Fruit fly (Drosophila melanogaster): ENCODE measurements around the gene Regnase-1.

Gene Regnase-1

dm6 chr3R:20035887-20036286 is at the start of gene Regnase-1 (continued):
- no peak for TF ChIP-seq Doc2 (GFP tag; IDR thresholded peaks at IDR 0.05)
- peak; percentile 98 for TF ChIP-seq E2f2 (GFP tag; IDR thresholded peaks at IDR 0.05)
- TF ChIP-seq Vsx1 (GFP tag; optimal IDR thresholded peaks at IDR 0.05): peak; percentile 95
- peak; percentile 89 for TF ChIP-seq disco-r (GFP tag; optimal IDR thresholded peaks at IDR 0.05)
- peak; percentile 76 for TF ChIP-seq CG43689 (GFP tag; IDR thresholded peaks at IDR 0.05)
- peak; percentile 86 for TF ChIP-seq gsb (GFP tag; IDR thresholded peaks at IDR 0.05)
- peak; percentile 82 for TF ChIP-seq CG10959 (GFP tag; IDR thresholded peaks at IDR 0.05)
- TF ChIP-seq slp2 (GFP tag; optimal IDR thresholded peaks at IDR 0.05): peak; percentile 87
- peak; percentile 91 for TF ChIP-seq Hsf (GFP tag; optimal IDR thresholded peaks at IDR 0.05)
- peak; percentile 90 for TF ChIP-seq CG15601 (tag; optimal IDR thresholded peaks at IDR 0.05)
- peak; percentile 90 for TF ChIP-seq E2f1 (GFP tag; IDR thresholded peaks at IDR 0.05)
- TF ChIP-seq seq (GFP tag; IDR thresholded peaks at IDR 0.05): peak; percentile 73; the same call in 1 of the 2 replicates
- peak; percentile 91 for TF ChIP-seq CG10267 (tag; optimal IDR thresholded peaks at IDR 0.05)
- TF ChIP-seq CG5245 (GFP tag; optimal IDR thresholded peaks at IDR 0.05): peak; percentile 81
- no peak for TF ChIP-seq CG11560 (tag; IDR thresholded peaks at IDR 0.05)
- TF ChIP-seq emc (GFP tag; optimal IDR thresholded peaks at IDR 0.05): peak; percentile 87
- TF ChIP-seq Med (GFP tag): peak; percentile 99
- TF ChIP-seq CG14050 (GFP tag; IDR thresholded peaks at IDR 0.05): peak; percentile 65; the same call in 2 of the 3 replicates
- peak; percentile 65; the same call in 1 of the 2 replicates for TF ChIP-seq CG32772 (GFP tag; IDR thresholded peaks at IDR 0.05)
- peak; percentile 11 for TF ChIP-seq pnt (GFP tag; optimal IDR thresholded peaks at IDR 0.05)
- peak; percentile 73 for TF ChIP-seq bab2 (GFP tag; optimal IDR thresholded peaks at IDR 0.05)
- TF ChIP-seq psq (GFP tag; optimal IDR thresholded peaks at IDR 0.05): peak; percentile 78
- peak; percentile 74 for TF ChIP-seq twi (tag; optimal IDR thresholded peaks at IDR 0.05)
- peak; percentile 96 for TF ChIP-seq CG13296 (GFP tag; optimal IDR thresholded peaks at IDR 0.05)
- peak; percentile 99 for TF ChIP-seq Ets65A (GFP tag)
- TF ChIP-seq zen2 (GFP tag; IDR thresholded peaks at IDR 0.05; ENCODE audit: partially characterized antibody): peak; percentile 95
- TF ChIP-seq Hmr (GFP tag; optimal IDR thresholded peaks at IDR 0.05): peak; percentile 97
- peak; percentile 92 for TF ChIP-seq CG15011 (GFP tag; optimal IDR thresholded peaks at IDR 0.05)
- TF ChIP-seq repo (GFP tag; optimal IDR thresholded peaks at IDR 0.05): peak; percentile 83
- TF ChIP-seq abd-A (tag; optimal IDR thresholded peaks at IDR 0.05): no peak
- TF ChIP-seq zen (tag; optimal IDR thresholded peaks at IDR 0.05): peak; percentile 83
- TF ChIP-seq NC2α (GFP tag; optimal IDR thresholded peaks at IDR 0.05): peak; percentile 86
- TF ChIP-seq Myb (GFP tag; optimal IDR thresholded peaks at IDR 0.05): peak; percentile 77
- TF ChIP-seq mam (GFP tag; optimal IDR thresholded peaks at IDR 0.05): peak; percentile 80
- TF ChIP-seq MTF-1 (GFP tag; optimal IDR thresholded peaks at IDR 0.05; ENCODE audit: borderline replicate concordance): peak; percentile 97
- peak; percentile 78 for TF ChIP-seq gem (tag; optimal IDR thresholded peaks at IDR 0.05)
- TF ChIP-seq bowl (GFP tag; IDR thresholded peaks at IDR 0.05): peak; percentile 84
- TF ChIP-seq ken (GFP tag; IDR thresholded peaks at IDR 0.05): no peak
- peak; percentile 78 for TF ChIP-seq az2 (GFP tag; optimal IDR thresholded peaks at IDR 0.05)
- TF ChIP-seq CG8478 (optimal IDR thresholded peaks at IDR 0.05): no peak
- TF ChIP-seq lilli (GFP tag; optimal IDR thresholded peaks at IDR 0.05): peak; percentile 84
- peak; percentile 73; the same call in 1 of the 2 replicates for TF ChIP-seq Adf1 (GFP tag; IDR thresholded peaks at IDR 0.05)
- peak; percentile 76 for TF ChIP-seq ERR (GFP tag; optimal IDR thresholded peaks at IDR 0.05)
- TF ChIP-seq z (GFP tag; IDR thresholded peaks at IDR 0.05): peak; percentile 57; the same call in 1 of the 3 replicates
- TF ChIP-seq Taf1 (GFP tag; IDR thresholded peaks at IDR 0.05): peak; percentile 53; the same call in 1 of the 2 replicates
- TF ChIP-seq CG7839 (tag; optimal IDR thresholded peaks at IDR 0.05): peak; percentile 88
- TF ChIP-seq CG12219 (GFP tag; optimal IDR thresholded peaks at IDR 0.05): peak; percentile 93
- TF ChIP-seq Poxn (GFP tag; IDR thresholded peaks at IDR 0.05): no peak
- peak; percentile 96 for TF ChIP-seq Dp (GFP tag; optimal IDR thresholded peaks at IDR 0.05)
- peak; percentile 89 for TF ChIP-seq nerfin-2 (GFP tag; IDR thresholded peaks at IDR 0.05; ENCODE audit: partially characterized antibody)
- peak; percentile 94 for TF ChIP-seq CG2875 (GFP tag; optimal IDR thresholded peaks at IDR 0.05)
- peak; percentile 95 for TF ChIP-seq hbn (GFP tag; IDR thresholded peaks at IDR 0.05; ENCODE audit: partially characterized antibody)
